Worm (Caenorhabditis elegans): ENCODE measurements around the gene irld-66.

irld-66 gene

DNA sequence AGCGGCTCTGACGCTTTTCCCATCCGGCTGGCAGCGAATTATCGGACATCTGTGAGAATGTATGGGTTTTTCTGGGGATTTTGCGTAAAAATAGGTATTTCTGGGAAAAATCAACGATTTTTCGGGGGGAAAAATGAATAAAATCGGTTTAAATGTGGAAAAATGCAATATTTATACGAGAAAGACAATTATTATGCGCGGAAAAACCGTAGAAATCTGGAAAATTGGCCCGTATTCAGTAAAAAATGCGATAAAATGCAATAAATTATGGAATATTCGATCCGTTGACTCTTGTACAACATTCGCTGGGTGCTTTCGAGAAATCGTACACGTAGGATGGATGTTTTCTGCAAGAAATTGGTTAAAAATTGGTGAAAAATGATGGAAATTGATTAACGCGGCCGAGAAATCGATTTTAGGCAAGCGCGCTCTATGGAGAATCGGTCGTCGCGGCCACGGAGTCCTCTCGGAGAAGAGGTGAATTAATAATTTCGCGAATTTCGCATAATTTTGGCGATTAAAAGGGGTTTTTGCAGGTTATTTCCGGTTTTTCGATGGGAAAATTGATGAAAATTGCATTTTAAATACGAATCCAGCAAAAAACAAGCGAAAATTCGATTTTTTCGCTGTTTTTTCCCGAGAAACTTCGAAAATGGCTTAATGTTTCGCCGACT lies 51.6 kb downstream of the irld-66 start, which contains the start of gene pinn-1 (continued):
- TF ChIP-seq pha-4 (tag; optimal IDR thresholded peaks at IDR 0.05) = no peak
- no peak for TF ChIP-seq nhr-90 (tag; optimal IDR thresholded peaks at IDR 0.05)
- TF ChIP-seq nfya-1 (tag; optimal IDR thresholded peaks at IDR 0.05; ENCODE audit: borderline replicate concordance, insufficient read depth) = no peak
- no peak for TF ChIP-seq ZK185.1 (tag; optimal IDR thresholded peaks at IDR 0.05; ENCODE audit: poor library complexity, severe bottlenecking)
- no peak for TF ChIP-seq F49E8.2 (tag; optimal IDR thresholded peaks at IDR 0.05; ENCODE audit: insufficient read depth)
- TF ChIP-seq ceh-100 (GFP tag; IDR thresholded peaks at IDR 0.05) = peak; percentile 85
- peak; percentile 94 for TF ChIP-seq dox-1 (GFP tag; IDR thresholded peaks at IDR 0.05)
- TF ChIP-seq snpc-4 (GFP tag; optimal IDR thresholded peaks at IDR 0.05) = no peak
- TF ChIP-seq snpc-4 (tag; optimal IDR thresholded peaks at IDR 0.05) = peak; percentile 29 to 76 (median 45)
- TF ChIP-seq ekl-4 (GFP tag; IDR thresholded peaks at IDR 0.05) = peak; percentile 68
- no peak for TF ChIP-seq T26A5.8 (tag; optimal IDR thresholded peaks at IDR 0.05)
- TF ChIP-seq tbx-9 (tag; optimal IDR thresholded peaks at IDR 0.05; ENCODE audit: borderline replicate concordance) = no peak
- TF ChIP-seq akir-1 (GFP tag; optimal IDR thresholded peaks at IDR 0.05) = no peak
- no peak for TF ChIP-seq snpc-1.3 (tag; optimal IDR thresholded peaks at IDR 0.05; ENCODE audit: insufficient read depth)
- TF ChIP-seq snpc-1.1 (tag; optimal IDR thresholded peaks at IDR 0.05; ENCODE audit: insufficient read depth) = peak; percentile 17
- no peak for TF ChIP-seq rpc-1 (optimal IDR thresholded peaks at IDR 0.05)
- TF ChIP-seq rpc-1 (tag; optimal IDR thresholded peaks at IDR 0.05) = no peak
- TF ChIP-seq egl-44 (GFP tag; IDR thresholded peaks at IDR 0.05) = peak; percentile 68; the same call in 1 of the 2 replicates
- TF ChIP-seq ztf-26 (tag; optimal IDR thresholded peaks at IDR 0.05) = peak; percentile 69
- peak; percentile 63; the same call in 1 of the 2 replicates for TF ChIP-seq B0019.2 (GFP tag; conservative IDR thresholded peaks at IDR 0.05)
- TF ChIP-seq efl-1 (GFP tag; optimal IDR thresholded peaks at IDR 0.05) = peak; percentile 52
- 0 out of 2 replicates have a peak, but pooled peaks have one; percentile 44 for TF ChIP-seq ztf-6 (GFP tag; IDR thresholded peaks at IDR 0.05)
- no peak for TF ChIP-seq nhr-179 (tag; optimal IDR thresholded peaks at IDR 0.05)
- TF ChIP-seq let-526 (GFP tag; IDR thresholded peaks at IDR 0.05) = peak; percentile 91
- TF ChIP-seq zfh-2 (GFP tag; conservative IDR thresholded peaks at IDR 0.05) = peak; percentile 49; the same call in 1 of the 2 replicates
- TF ChIP-seq sptf-2 (GFP tag; optimal IDR thresholded peaks at IDR 0.05) = peak; percentile 62
- TF ChIP-seq bed-1 (GFP tag; IDR thresholded peaks at IDR 0.05) = no peak
- no peak for TF ChIP-seq F39B2.1 (GFP tag; IDR thresholded peaks at IDR 0.05)
- TF ChIP-seq rec-8 (tag; optimal IDR thresholded peaks at IDR 0.05) = peak; percentile 28 to 56
- TF ChIP-seq lsl-1 (GFP tag; optimal IDR thresholded peaks at IDR 0.05) = peak; percentile 73
- TF ChIP-seq pbrm-1 (GFP tag; IDR thresholded peaks at IDR 0.05) = peak; percentile 92
- TF ChIP-seq B0336.3 (GFP tag; IDR thresholded peaks at IDR 0.05) = peak; percentile 85

Measured in whole organism, young adult.